Worm (Caenorhabditis elegans) whole organism, early embryonic: ENCODE measurements around the gene acr-25.

ENCODE experiments used
- ama-1 ChIP-seq: fragments of 150-350 bp; optimal IDR thresholded peaks from 2 replicates; lab custom pipeline; 2014
- hnd-1 ChIP-seq: sonication (generic microtip); optimal IDR thresholded peaks from 2 replicates; lab custom pipeline; 2016; ENCODE audit warnings: missing genetic modification characterization, missing compliant biosample characterization
- pes-1 ChIP-seq: fragments of 200-800 bp; sonication (Bioruptor generic); IDR thresholded peaks from 2 replicates; pipeline ENCODE4 v1.3.6; 2022; ENCODE audit warnings: missing genetic modification reagents, missing genetic modification characterization, missing compliant biosample characterization

DNA sequence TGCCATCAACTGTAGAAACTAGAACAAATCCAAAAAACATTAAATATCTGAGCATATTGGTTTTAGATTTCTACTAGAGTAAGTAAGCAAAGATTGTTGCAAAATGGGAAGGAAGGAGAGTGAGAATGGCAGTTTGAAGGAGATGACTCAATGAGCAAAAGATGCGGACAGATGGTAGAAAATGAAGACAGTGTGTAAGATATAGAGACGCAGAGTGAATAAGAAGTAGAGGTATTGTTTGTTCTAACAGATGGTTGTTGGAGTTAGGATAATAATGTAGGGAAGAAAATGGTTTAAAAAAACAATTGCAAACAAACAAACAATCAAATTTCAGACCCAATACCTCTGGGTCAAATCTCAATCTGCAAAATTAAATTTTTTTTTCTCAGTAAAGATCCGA, 7.1 kb downstream of the acr-25 start, which contains the start of gene tmed-13:
- TF ChIP-seq ama-1 (no peak), pes-1 (GFP tag; lab: Robert Waterston, UW) (no peak), hnd-1 (tag; lab: Kevin White, UChicago) (no peak)
